Fruit fly (Drosophila melanogaster) whole organism, embryonic: ENCODE data around the gene CG10147.

Source experiments
- Awh ChIP-seq: fragments of 200-800 bp; sonication (Bioruptor generic); IDR thresholded peaks from 2 replicates; pipeline ENCODE4, ENCODE4 v1.3.6; 2022; ENCODE audit warnings: missing biosample characterization, missing genetic modification characterization
- B-H1 ChIP-seq: fragments of 200-800 bp; sonication (Bioruptor generic); IDR thresholded peaks from 3 replicates; pipeline ENCODE4 v1.3.6; 2022; ENCODE audit warnings: missing biosample characterization, missing genetic modification characterization
- CG10431 ChIP-seq: fragments of 200-800 bp; sonication (Bioruptor generic); optimal IDR thresholded peaks from 3 replicates; lab custom pipeline; 2018; ENCODE audit warnings: missing biosample characterization, mild to moderate bottlenecking, missing genetic modification characterization
- CG12155 ChIP-seq: fragments of 200-800 bp; sonication (Bioruptor generic); optimal IDR thresholded peaks from 3 replicates; lab custom pipeline; 2016; ENCODE audit warnings: missing biosample characterization, missing genetic modification characterization
- CG12744 ChIP-seq: fragments of 200-800 bp; sonication (Bioruptor generic); optimal IDR thresholded peaks from 2 replicates; lab custom pipeline; 2016; ENCODE audit warnings: missing biosample characterization, missing genetic modification characterization
- CG14014 ChIP-seq: fragments of 200-800 bp; sonication (Bioruptor generic); IDR thresholded peaks from 2 replicates; pipeline ENCODE4 v1.3.6; 2022; ENCODE audit warnings: missing biosample characterization, missing genetic modification characterization
- CG14667 ChIP-seq: fragments of 200-800 bp; sonication (Bioruptor generic); IDR thresholded peaks from 2 replicates; pipeline ENCODE4 v1.3.6; 2022; ENCODE audit warnings: missing biosample characterization, missing genetic modification characterization
- CG1603 ChIP-seq: fragments of 200-800 bp; sonication (Bioruptor generic); optimal IDR thresholded peaks from 2 replicates; lab custom pipeline; 2019; ENCODE audit warnings: missing biosample characterization, mild to moderate bottlenecking, missing genetic modification characterization, moderate library complexity
- CG1647 ChIP-seq: fragments of 200-800 bp; sonication (Bioruptor generic); optimal IDR thresholded peaks from 3 replicates; lab custom pipeline; 2016; ENCODE audit warnings: missing biosample characterization, missing genetic modification characterization
- CG16815 ChIP-seq: fragments of 200-800 bp; sonication (Bioruptor generic); optimal IDR thresholded peaks from 3 replicates; lab custom pipeline; 2017; ENCODE audit warnings: missing biosample characterization, mild to moderate bottlenecking, missing genetic modification characterization
- CG17359 ChIP-seq: fragments of 200-800 bp; sonication (Bioruptor generic); optimal IDR thresholded peaks from 3 replicates; lab custom pipeline; 2018; ENCODE audit warnings: missing biosample characterization, mild to moderate bottlenecking, missing genetic modification characterization, moderate library complexity
- CG18599 ChIP-seq: fragments of 200-800 bp; sonication (Bioruptor generic); optimal IDR thresholded peaks from 3 replicates; lab custom pipeline; 2017; ENCODE audit warnings: missing biosample characterization, missing genetic modification characterization, mild to moderate bottlenecking, moderate library complexity, missing genetic modification reagents
- CG2199 ChIP-seq: fragments of 200-800 bp; sonication (Bioruptor generic); IDR thresholded peaks from 3 replicates; pipeline ENCODE4 v1.3.6; 2022; ENCODE audit warnings: missing biosample characterization, missing genetic modification characterization
- CG31365 ChIP-seq: fragments of 200-800 bp; sonication (Bioruptor generic); optimal IDR thresholded peaks from 2 replicates; lab custom pipeline; 2018; ENCODE audit warnings: missing biosample characterization, mild to moderate bottlenecking, missing genetic modification characterization
- CG32767 ChIP-seq: fragments of 200-800 bp; sonication (Bioruptor generic); IDR thresholded peaks from 2 replicates; pipeline ENCODE4 v1.3.6; 2022; ENCODE audit warnings: missing biosample characterization, missing genetic modification characterization
- CG3838 ChIP-seq: fragments of 200-800 bp; sonication (Bioruptor generic); optimal IDR thresholded peaks from 3 replicates; lab custom pipeline; 2016; ENCODE audit warnings: missing biosample characterization, missing genetic modification characterization
- CG4360 ChIP-seq: fragments of 200-800 bp; sonication (Bioruptor generic); IDR thresholded peaks from 2 replicates; pipeline ENCODE4 v1.3.6; 2022; ENCODE audit warnings: missing biosample characterization, missing genetic modification characterization
- CG7786 ChIP-seq: fragments of 200-800 bp; sonication (Bioruptor generic); optimal IDR thresholded peaks from 2 replicates; lab custom pipeline; 2016; ENCODE audit warnings: missing biosample characterization, missing genetic modification characterization
- CG7839 ChIP-seq: fragments of 200-800 bp; sonication (Bioruptor generic); optimal IDR thresholded peaks from 3 replicates; lab custom pipeline; 2018; ENCODE audit warnings: missing biosample characterization, mild to moderate bottlenecking, missing genetic modification characterization, moderate library complexity
- CG8359 ChIP-seq: fragments of 200-800 bp; sonication (Bioruptor generic); optimal IDR thresholded peaks from 2 replicates; lab custom pipeline; 2017; ENCODE audit warnings: missing biosample characterization, mild to moderate bottlenecking, missing genetic modification characterization, borderline replicate concordance
- CG8765 ChIP-seq: fragments of 200-800 bp; sonication (Bioruptor generic); IDR thresholded peaks from 2 replicates; pipeline ENCODE4 v1.3.6; 2022; ENCODE audit warnings: missing biosample characterization, missing genetic modification characterization
- CG9215 ChIP-seq: fragments of 200-800 bp; sonication (Bioruptor generic); IDR thresholded peaks from 2 replicates; pipeline ENCODE4 v1.3.6; 2022; ENCODE audit warnings: missing biosample characterization, missing genetic modification characterization
- CrebB ChIP-seq: fragments of 200-800 bp; sonication (Bioruptor generic); optimal IDR thresholded peaks from 3 replicates; lab custom pipeline; 2018; ENCODE audit warnings: missing biosample characterization, mild to moderate bottlenecking, missing genetic modification characterization
- E2f2 ChIP-seq: fragments of 200-800 bp; sonication (Bioruptor generic); IDR thresholded peaks from 2 replicates; pipeline ENCODE4 v1.3.6; 2022; ENCODE audit warnings: missing biosample characterization, missing genetic modification characterization
- Elba2 ChIP-seq: fragments of 200-800 bp; sonication (Bioruptor generic); optimal IDR thresholded peaks from 3 replicates; lab custom pipeline; 2016; ENCODE audit warnings: missing biosample characterization, missing genetic modification characterization
- Ets65A ChIP-seq: fragments of 200-800 bp; sonication (Bioruptor generic); peaks from one replicate; lab custom pipeline; 2016; ENCODE audit warnings: missing biosample characterization, missing genetic modification characterization
- HmgD ChIP-seq: fragments of 200-800 bp; sonication (Bioruptor generic); optimal IDR thresholded peaks from 3 replicates; lab custom pipeline; 2016; ENCODE audit warnings: missing biosample characterization, missing genetic modification characterization
- Hmr ChIP-seq: fragments of 200-800 bp; sonication (Bioruptor generic); optimal IDR thresholded peaks from 3 replicates; lab custom pipeline; 2017; ENCODE audit warnings: mild to moderate bottlenecking, missing biosample characterization, missing genetic modification reagents, missing genetic modification characterization
- Hmx ChIP-seq: fragments of 200-800 bp; sonication (Bioruptor generic); optimal IDR thresholded peaks from 2 replicates; lab custom pipeline; 2016; ENCODE audit warnings: missing biosample characterization, missing genetic modification characterization
- Hr78 ChIP-seq, 2 experiments: fragments of 200-800 bp in 1 of 2; fragments of >200 bp in 1 of 2; sonication (Bioruptor generic) in 1 of 2; optimal IDR thresholded peaks; 2 replicates each; lab custom pipeline; 2017 to 2019; ENCODE audit warnings: missing biosample characterization in 2 of 2, missing genetic modification characterization in 2 of 2, mild to moderate bottlenecking in 1 of 2, moderate library complexity in 1 of 2
- MESR4 ChIP-seq: fragments of 200-800 bp; sonication (Bioruptor generic); optimal IDR thresholded peaks from 2 replicates; lab custom pipeline; 2018; ENCODE audit warnings: missing biosample characterization, mild to moderate bottlenecking, missing genetic modification characterization, moderate library complexity
- Meics ChIP-seq: fragments of 200-800 bp; sonication (Bioruptor generic); optimal IDR thresholded peaks from 2 replicates; lab custom pipeline; 2017; ENCODE audit warnings: missing biosample characterization, mild to moderate bottlenecking, missing genetic modification characterization
- Oli ChIP-seq: fragments of 200-800 bp; sonication (Bioruptor generic); optimal IDR thresholded peaks from 2 replicates; lab custom pipeline; 2018; ENCODE audit warnings: missing biosample characterization, mild to moderate bottlenecking, missing genetic modification characterization, moderate library complexity
- TFAM ChIP-seq: fragments of 200-800 bp; sonication (Bioruptor generic); optimal IDR thresholded peaks from 2 replicates; lab custom pipeline; 2017; ENCODE audit warnings: missing biosample characterization, missing genetic modification characterization, inconsistent platforms
- Usf ChIP-seq: fragments of 200-800 bp; sonication (Bioruptor generic); optimal IDR thresholded peaks from 2 replicates; lab custom pipeline; 2017; ENCODE audit warnings: missing genotype, missing biosample characterization, missing genetic modification characterization
- dati ChIP-seq: fragments of 200-800 bp; sonication (Bioruptor generic); IDR thresholded peaks from 2 replicates; pipeline ENCODE4 v1.3.6; 2022; ENCODE audit warnings: missing biosample characterization, missing genetic modification characterization
- dmrt11E ChIP-seq: fragments of 200-800 bp; sonication (Bioruptor generic); optimal IDR thresholded peaks from 3 replicates; lab custom pipeline; 2018; ENCODE audit warnings: missing biosample characterization, mild to moderate bottlenecking, missing genetic modification characterization, moderate library complexity
- ewg ChIP-seq: fragments of 200-800 bp; sonication (Bioruptor generic); optimal IDR thresholded peaks from 3 replicates; lab custom pipeline; 2017; ENCODE audit warnings: mild to moderate bottlenecking, missing biosample characterization, missing genetic modification reagents, missing genetic modification characterization
- kah ChIP-seq: fragments of 200-800 bp; sonication (Bioruptor generic); optimal IDR thresholded peaks from 2 replicates; lab custom pipeline; 2018; ENCODE audit warnings: missing biosample characterization, mild to moderate bottlenecking, missing genetic modification characterization
- lbe ChIP-seq: fragments of 200-800 bp; sonication (Bioruptor generic); optimal IDR thresholded peaks from 2 replicates; lab custom pipeline; 2016; ENCODE audit warnings: missing biosample characterization, mild to moderate bottlenecking, missing genetic modification characterization
- org-1 ChIP-seq: fragments of 200-800 bp; sonication (Bioruptor generic); optimal IDR thresholded peaks from 2 replicates; lab custom pipeline; 2017; ENCODE audit warnings: missing biosample characterization, missing genetic modification characterization
- peb ChIP-seq: fragments of 200-800 bp; sonication (Bioruptor generic); IDR thresholded peaks from 2 replicates; pipeline ENCODE4 v1.3.6; 2022; ENCODE audit warnings: missing biosample characterization, missing genetic modification characterization
- pnt ChIP-seq: fragments of 200-800 bp; sonication (Bioruptor generic); optimal IDR thresholded peaks from 3 replicates; lab custom pipeline; 2016; ENCODE audit warnings: missing biosample characterization, missing genetic modification characterization
- slp2 ChIP-seq: fragments of 200-800 bp; sonication (Bioruptor generic); optimal IDR thresholded peaks from 2 replicates; lab custom pipeline; 2016; ENCODE audit warnings: missing biosample characterization, missing genetic modification characterization
- sob ChIP-seq: fragments of 200-800 bp; sonication (Bioruptor generic); IDR thresholded peaks from 2 replicates; pipeline ENCODE4 v1.3.6; 2022; ENCODE audit warnings: missing biosample characterization, missing genetic modification characterization
- vfl ChIP-seq: fragments of 200-800 bp; sonication (Bioruptor generic); optimal IDR thresholded peaks from 2 replicates; lab custom pipeline; 2016; ENCODE audit warnings: missing biosample characterization, missing genetic modification characterization
- vnd ChIP-seq: fragments of 200-800 bp; sonication (Bioruptor generic); IDR thresholded peaks from 3 replicates; pipeline ENCODE4 v1.3.6; 2022; ENCODE audit warnings: missing biosample characterization, missing genetic modification characterization; ENCODE audit not compliant: partially characterized antibody

Gene CG10147

dm6 chr3L:6496053-6496921, 8.1 kb upstream of the CG10147 start (continued):
- no peak for TF ChIP-seq slp2
- no peak for TF ChIP-seq Meics (GFP tag; lab: Kevin White, UChicago)
- TF ChIP-seq Hr78 (GFP tag; optimal IDR thresholded peaks at IDR 0.05; lab: Kevin White, UChicago), result no peak
- TF ChIP-seq lbe (GFP tag; lab: Kevin White, UChicago), result no peak
- no peak for TF ChIP-seq ewg (GFP tag; lab: Kevin White, UChicago)
- TF ChIP-seq Oli, result no peak
- TF ChIP-seq CG16815 (GFP tag; lab: Kevin White, UChicago), result no peak
- no peak for TF ChIP-seq kah (GFP tag; lab: Kevin White, UChicago)
- TF ChIP-seq Usf, result no peak
- TF ChIP-seq CG12155 (GFP tag; lab: Kevin White, UChicago), result no peak
- no peak for TF ChIP-seq CG1647
- TF ChIP-seq CrebB, result no peak
- TF ChIP-seq, all 482 proteins: peak for 37

dm6 chr3L:6494928-6495806, 6.9 kb upstream of the CG10147 start, which contains the start of the genes Vps8 and sfl:
Gene Vps8, minus strand, starts transcription at chr3L:6495297.
Gene sfl, plus strand, starts transcription at chr3L:6495680.
- TF ChIP-seq CG7786 (GFP tag; lab: Kevin White, UChicago), result no peak
- no peak for TF ChIP-seq CG2199 (GFP tag; lab: Robert Waterston, UW)
- no peak for TF ChIP-seq CG12744 (GFP tag; lab: Kevin White, UChicago)
- TF ChIP-seq CG4360 (GFP tag; lab: Robert Waterston, UW), result no peak
- TF ChIP-seq CG17359 (tag; lab: Kevin White, UChicago), result peak; percentile 15
- TF ChIP-seq CG18599 (GFP tag; lab: Kevin White, UChicago), result peak; percentile 35
- TF ChIP-seq CG8359 (GFP tag; lab: Kevin White, UChicago), result no peak
- no peak for TF ChIP-seq vfl
- peak; percentile 87 for TF ChIP-seq vnd (GFP tag; lab: Robert Waterston, UW)
- no peak for TF ChIP-seq Awh
- TF ChIP-seq TFAM (GFP tag; lab: Kevin White, UChicago), result no peak
- TF ChIP-seq slp2, result no peak
- no peak for TF ChIP-seq CG31365 (tag; lab: Kevin White, UChicago)
- TF ChIP-seq HmgD (GFP tag; lab: Kevin White, UChicago), result no peak
- TF ChIP-seq dmrt11E (tag; lab: Kevin White, UChicago), result no peak
- peak; percentile 11 for TF ChIP-seq Ets65A (GFP tag; lab: Kevin White, UChicago)
- no peak for TF ChIP-seq CG10431 (GFP tag; lab: Kevin White, UChicago)
- TF ChIP-seq CG14667, result no peak
- TF ChIP-seq CG8765, result no peak
- peak; percentile 7 for TF ChIP-seq Hmx (GFP tag; lab: Kevin White, UChicago)
- no peak for TF ChIP-seq pnt
- peak; percentile 18 for TF ChIP-seq CG1603
- TF ChIP-seq E2f2 (GFP tag; lab: Robert Waterston, UW), result peak; percentile 41; the same call in 1 of the 2 replicates
- TF ChIP-seq Hmr (GFP tag; lab: Kevin White, UChicago), result peak; percentile 52
- TF ChIP-seq org-1 (GFP tag; lab: Kevin White, UChicago), result no peak
- no peak for TF ChIP-seq CG32767 (GFP tag; lab: Robert Waterston, UW)
- no peak for TF ChIP-seq dati
- no peak for TF ChIP-seq CG3838 (GFP tag; lab: Kevin White, UChicago)
- no peak for TF ChIP-seq peb (GFP tag; lab: Robert Waterston, UW)
- peak; percentile 7 for TF ChIP-seq CG7839 (tag; lab: Kevin White, UChicago)
- peak; percentile 67 for TF ChIP-seq MESR4 (GFP tag; lab: Kevin White, UChicago)
- no peak for TF ChIP-seq Elba2 (GFP tag; lab: Kevin White, UChicago)
- no peak for TF ChIP-seq B-H1
- TF ChIP-seq CG9215 (GFP tag; lab: Robert Waterston, UW), result no peak
- peak; percentile 32; the same call in 1 of the 2 replicates for TF ChIP-seq sob (GFP tag; lab: Robert Waterston, UW)
- no peak for TF ChIP-seq CG14014 (GFP tag; lab: Robert Waterston, UW)
